Fruit fly (Drosophila melanogaster) whole organism, embryonic: ENCODE results near the gene CG4497.

Source experiments
- Abd-B ChIP-seq: fragments of 200-800 bp; sonication (Bioruptor generic); optimal IDR thresholded peaks from 2 replicates; lab custom pipeline; 2018; ENCODE audit warnings: missing biosample characterization, mild to moderate bottlenecking, missing genetic modification characterization, moderate library complexity
- Awh ChIP-seq: fragments of 200-800 bp; sonication (Bioruptor generic); IDR thresholded peaks from 2 replicates; pipeline ENCODE4, ENCODE4 v1.3.6; 2022; ENCODE audit warnings: missing biosample characterization, missing genetic modification characterization
- Bdp1 ChIP-seq: fragments of 200-800 bp; sonication (Bioruptor generic); optimal IDR thresholded peaks from 3 replicates; lab custom pipeline; 2016; ENCODE audit warnings: missing biosample characterization, missing genetic modification characterization
- CG10654 ChIP-seq: fragments of 200-800 bp; sonication (Bioruptor generic); optimal IDR thresholded peaks from 2 replicates; lab custom pipeline; 2016; ENCODE audit warnings: missing biosample characterization, missing genetic modification characterization
- CG11504 ChIP-seq: fragments of 200-800 bp; sonication (Bioruptor generic); optimal IDR thresholded peaks from 3 replicates; lab custom pipeline; 2019; ENCODE audit warnings: missing biosample characterization, mild to moderate bottlenecking, missing genetic modification characterization, moderate library complexity
- CG12071 ChIP-seq: fragments of 200-800 bp; sonication (Bioruptor generic); optimal IDR thresholded peaks from 3 replicates; lab custom pipeline; 2018; ENCODE audit warnings: missing biosample characterization, mild to moderate bottlenecking, missing genetic modification characterization
- CG13775 ChIP-seq: fragments of 200-800 bp; sonication (Bioruptor generic); optimal IDR thresholded peaks from 3 replicates; lab custom pipeline; 2017; ENCODE audit warnings: missing biosample characterization, mild to moderate bottlenecking, missing genetic modification characterization
- CG1792 ChIP-seq: fragments of 200-800 bp; sonication (Bioruptor generic); optimal IDR thresholded peaks from 2 replicates; lab custom pipeline; 2016; ENCODE audit warnings: missing biosample characterization, missing genetic modification characterization
- CG18262 ChIP-seq: fragments of 200-800 bp; optimal IDR thresholded peaks from 3 replicates; lab custom pipeline; 2019; ENCODE audit warnings: missing biosample characterization, mild to moderate bottlenecking, missing genetic modification characterization, moderate library complexity
- CG32532 ChIP-seq: fragments of 200-800 bp; sonication (Bioruptor generic); IDR thresholded peaks from 2 replicates; pipeline ENCODE4 v1.3.6; 2022; ENCODE audit warnings: missing biosample characterization, missing genetic modification characterization
- CG33557 ChIP-seq: fragments of 200-800 bp; sonication (Bioruptor generic); optimal IDR thresholded peaks from 2 replicates; lab custom pipeline; 2019; ENCODE audit warnings: missing biosample characterization, mild to moderate bottlenecking, missing genetic modification characterization, moderate library complexity
- CG6175 ChIP-seq: fragments of 200-800 bp; sonication (Bioruptor generic); IDR thresholded peaks from 3 replicates; pipeline ENCODE4 v1.3.6; 2022; ENCODE audit warnings: missing biosample characterization, missing genetic modification characterization
- CG7745 ChIP-seq: fragments of 200-800 bp; sonication (Bioruptor generic); optimal IDR thresholded peaks from 2 replicates; lab custom pipeline; 2018; ENCODE audit warnings: missing biosample characterization, mild to moderate bottlenecking, missing genetic modification characterization, moderate library complexity
- CG7839 ChIP-seq: fragments of 200-800 bp; sonication (Bioruptor generic); optimal IDR thresholded peaks from 3 replicates; lab custom pipeline; 2018; ENCODE audit warnings: missing biosample characterization, mild to moderate bottlenecking, missing genetic modification characterization, moderate library complexity
- CG8359 ChIP-seq: fragments of 200-800 bp; sonication (Bioruptor generic); optimal IDR thresholded peaks from 2 replicates; lab custom pipeline; 2017; ENCODE audit warnings: missing biosample characterization, mild to moderate bottlenecking, missing genetic modification characterization, borderline replicate concordance
- CG9932 ChIP-seq: fragments of 200-800 bp; sonication (Bioruptor generic); IDR thresholded peaks from 2 replicates; pipeline ENCODE4 v1.3.6; 2022; ENCODE audit warnings: missing biosample characterization, missing genetic modification characterization
- D19B ChIP-seq: fragments of 200-800 bp; sonication (Bioruptor generic); optimal IDR thresholded peaks from 2 replicates; lab custom pipeline; 2017; ENCODE audit warnings: missing biosample characterization, mild to moderate bottlenecking, missing genetic modification characterization
- Dll ChIP-seq: fragments of 200-800 bp; sonication (Bioruptor generic); IDR thresholded peaks from 4 replicates; pipeline ENCODE4 v1.3.6; 2022; ENCODE audit warnings: missing biosample characterization, missing genetic modification characterization; ENCODE audit not compliant: partially characterized antibody
- MESR4 ChIP-seq: fragments of 200-800 bp; sonication (Bioruptor generic); optimal IDR thresholded peaks from 2 replicates; lab custom pipeline; 2018; ENCODE audit warnings: missing biosample characterization, mild to moderate bottlenecking, missing genetic modification characterization, moderate library complexity
- Rfx ChIP-seq: fragments of 200-800 bp; sonication (Bioruptor generic); IDR thresholded peaks from 2 replicates; pipeline ENCODE4 v1.3.6; 2022; ENCODE audit warnings: missing biosample characterization, missing genetic modification characterization
- Stat92E ChIP-seq, 3 experiments: fragments of >200 bp in 2 of 3; fragments of 200-800 bp in 1 of 3; sonication (Bioruptor generic) in 1 of 3; optimal IDR thresholded peaks; 2 replicates each; lab custom pipeline; 2017 to 2019; ENCODE audit warnings: missing biosample characterization in 3 of 3, missing genetic modification characterization in 3 of 3, mild to moderate bottlenecking in 1 of 3, moderate library complexity in 1 of 3
- abd-A ChIP-seq: fragments of 200-800 bp; sonication (Bioruptor generic); optimal IDR thresholded peaks from 3 replicates; lab custom pipeline; 2019; ENCODE audit warnings: missing biosample characterization, mild to moderate bottlenecking, missing genetic modification characterization, moderate library complexity
- bbx ChIP-seq: fragments of 200-800 bp; sonication (Bioruptor generic); IDR thresholded peaks from 2 replicates; pipeline ENCODE4 v1.3.6; 2022; ENCODE audit warnings: missing biosample characterization, missing genetic modification characterization; ENCODE audit not compliant: partially characterized antibody
- br ChIP-seq: fragments of >200 bp; optimal IDR thresholded peaks from 2 replicates; lab custom pipeline; 2017
- chinmo ChIP-seq: fragments of 200-800 bp; sonication (Bioruptor generic); IDR thresholded peaks from 4 replicates; pipeline ENCODE4 v1.3.6; 2022; ENCODE audit warnings: missing biosample characterization, missing genetic modification characterization; ENCODE audit not compliant: partially characterized antibody
- croc ChIP-seq: fragments of 200-800 bp; sonication (Bioruptor generic); conservative IDR thresholded peaks from 3 replicates; pipeline ENCODE4 v1.3.6; 2022; ENCODE audit warnings: missing biosample characterization, missing genetic modification characterization
- dpn ChIP-seq, 2 experiments: fragments of 200-800 bp; sonication (Bioruptor generic); optimal IDR thresholded peaks; 3 replicates each; lab custom pipeline; 2016; ENCODE audit warnings: missing biosample characterization in 2 of 2, missing genetic modification characterization in 2 of 2
- en ChIP-seq: fragments of 200-800 bp; sonication (Bioruptor generic); optimal IDR thresholded peaks from 2 replicates; lab custom pipeline; 2016; ENCODE audit warnings: missing biosample characterization, missing genetic modification characterization
- fru ChIP-seq: fragments of >200 bp; optimal IDR thresholded peaks from 2 replicates; lab custom pipeline; 2017
- gem ChIP-seq: fragments of 200-800 bp; sonication (Bioruptor generic); optimal IDR thresholded peaks from 2 replicates; lab custom pipeline; 2019; ENCODE audit warnings: missing biosample characterization, mild to moderate bottlenecking, missing genetic modification characterization, moderate library complexity
- lbe ChIP-seq: fragments of 200-800 bp; sonication (Bioruptor generic); optimal IDR thresholded peaks from 2 replicates; lab custom pipeline; 2016; ENCODE audit warnings: missing biosample characterization, mild to moderate bottlenecking, missing genetic modification characterization
- nerfin-1 ChIP-seq: fragments of 200-800 bp; sonication (Bioruptor generic); optimal IDR thresholded peaks from 3 replicates; lab custom pipeline; 2019; ENCODE audit warnings: missing biosample characterization, mild to moderate bottlenecking, missing genetic modification characterization, moderate library complexity
- oc ChIP-seq: fragments of 200-800 bp; sonication (Bioruptor generic); optimal IDR thresholded peaks from 2 replicates; lab custom pipeline; 2018; ENCODE audit warnings: missing biosample characterization, mild to moderate bottlenecking, missing genetic modification characterization, moderate library complexity
- pum ChIP-seq: fragments of 200-800 bp; sonication (Bioruptor generic); optimal IDR thresholded peaks from 2 replicates; lab custom pipeline; 2016; ENCODE audit warnings: missing biosample characterization, missing genetic modification characterization
- ranshi ChIP-seq: fragments of 200-800 bp; sonication (Bioruptor generic); IDR thresholded peaks from 2 replicates; pipeline ENCODE4 v1.3.6; 2022; ENCODE audit warnings: missing biosample characterization, missing genetic modification characterization
- sd ChIP-seq: fragments of 200-800 bp; sonication (Bioruptor generic); optimal IDR thresholded peaks from 3 replicates; lab custom pipeline; 2018; ENCODE audit warnings: missing biosample characterization, mild to moderate bottlenecking, missing genetic modification characterization, moderate library complexity
- slbo ChIP-seq: fragments of 200-800 bp; sonication (Bioruptor generic); IDR thresholded peaks from 2 replicates; pipeline ENCODE4 v1.3.6; 2022; ENCODE audit warnings: missing biosample characterization, missing genetic modification characterization
- stc ChIP-seq: fragments of 200-800 bp; sonication (Bioruptor generic); IDR thresholded peaks from 2 replicates; pipeline ENCODE4 v1.3.6; 2022; ENCODE audit warnings: missing biosample characterization, missing genetic modification characterization
- vnd ChIP-seq: fragments of 200-800 bp; sonication (Bioruptor generic); IDR thresholded peaks from 3 replicates; pipeline ENCODE4 v1.3.6; 2022; ENCODE audit warnings: missing biosample characterization, missing genetic modification characterization; ENCODE audit not compliant: partially characterized antibody
- vvl ChIP-seq: fragments of 200-800 bp; sonication (Bioruptor generic); IDR thresholded peaks from 2 replicates; pipeline ENCODE4 v1.3.6; 2022; ENCODE audit warnings: missing biosample characterization, missing genetic modification characterization

The CG4497 gene

dm6 chr2L:7242240-7242793, 47.9 kb upstream of the CG4497 start (continued):
- TF ChIP-seq stc, result no peak
- no peak for TF ChIP-seq gem (tag; lab: Kevin White, UChicago)
- TF ChIP-seq en (GFP tag; lab: Kevin White, UChicago), result no peak
- no peak for TF ChIP-seq CG12071
- TF ChIP-seq CG32532 (GFP tag; lab: Robert Waterston, UW), result no peak
- no peak for TF ChIP-seq br
- TF ChIP-seq bbx (GFP tag; lab: Robert Waterston, UW), result no peak
- no peak for TF ChIP-seq slbo (GFP tag; lab: Robert Waterston, UW)
- TF ChIP-seq Bdp1 (GFP tag; lab: Kevin White, UChicago), result no peak
- no peak for TF ChIP-seq Awh (GFP tag; lab: Robert Waterston, UW)
- TF ChIP-seq fru (lab: Kevin White, UChicago), result no peak
- no peak for TF ChIP-seq Stat92E (GFP tag; optimal IDR thresholded peaks at IDR 0.05; lab: Kevin White, UChicago)
- no peak for TF ChIP-seq CG9932 (GFP tag; lab: Robert Waterston, UW)
- no peak for TF ChIP-seq CG10654
- no peak for TF ChIP-seq CG7839
- TF ChIP-seq Abd-B (GFP tag; lab: Kevin White, UChicago), result no peak
- TF ChIP-seq Rfx (GFP tag; lab: Robert Waterston, UW), result no peak
- TF ChIP-seq CG7745 (tag; lab: Kevin White, UChicago), result no peak
- no peak for TF ChIP-seq pum (GFP tag; lab: Kevin White, UChicago)
- no peak for TF ChIP-seq abd-A (tag; lab: Kevin White, UChicago)
- TF ChIP-seq nerfin-1 (tag; lab: Kevin White, UChicago), result no peak
- TF ChIP-seq Dll (GFP tag; lab: Robert Waterston, UW), result no peak
- TF ChIP-seq CG18262, result no peak
- no peak for TF ChIP-seq MESR4
- no peak for TF ChIP-seq oc (tag; lab: Kevin White, UChicago)
- no peak for TF ChIP-seq croc
- TF ChIP-seq CG33557 (GFP tag; lab: Kevin White, UChicago), result no peak
- 0 out of 3 replicates have a peak, but pooled peaks have one; percentile 39 for TF ChIP-seq vnd (GFP tag; lab: Robert Waterston, UW)
- no peak for TF ChIP-seq CG13775 (GFP tag; lab: Kevin White, UChicago)
- TF ChIP-seq CG11504 (tag; lab: Kevin White, UChicago), result no peak
- no peak for TF ChIP-seq D19B (GFP tag; lab: Kevin White, UChicago)
- no peak for TF ChIP-seq dpn (GFP tag; optimal IDR thresholded peaks at IDR 0.05; lab: Kevin White, UChicago)
- TF ChIP-seq CG1792 (GFP tag; lab: Kevin White, UChicago), result no peak
- TF ChIP-seq ranshi (GFP tag; lab: Robert Waterston, UW), result no peak

- TF ChIP-seq lbe (GFP tag; lab: Kevin White, UChicago) (no peak), Dll (GFP tag; lab: Robert Waterston, UW) (0 out of 4 replicates have a peak, but pooled peaks have one; percentile 20), vvl (peak; percentile 49), sd (peak; percentile 55), chinmo (GFP tag; lab: Robert Waterston, UW) (peak; percentile 82; the same call in 2 of the 4 replicates), CG8359 (GFP tag; lab: Kevin White, UChicago) (no peak), CG6175 (GFP tag; lab: Robert Waterston, UW) (peak; percentile 74; the same call in 1 of the 3 replicates), gem (tag; lab: Kevin White, UChicago) (peak; percentile 55)
- TF ChIP-seq, all 482 proteins: peak for 6
Measured at dm6 chr2L:7241499-7241898, 47.1 kb upstream of the CG4497 start.
